Worm (Caenorhabditis elegans): ENCODE measurements around the gene dot-1.2.

ce11 chrX:11827528-11827927 lies 41.6 kb downstream of the dot-1.2 start:
- TF ChIP-seq nhr-237 (tag; optimal IDR thresholded peaks at IDR 0.05) (no peak), ceh-39 (tag; optimal IDR thresholded peaks at IDR 0.05) (no peak), nhr-28 (tag; optimal IDR thresholded peaks at IDR 0.05) (no peak), unc-62 (GFP tag; optimal IDR thresholded peaks at IDR 0.05) (no peak), nhr-12 (tag; optimal IDR thresholded peaks at IDR 0.05) (no peak), ztf-11 (tag; optimal IDR thresholded peaks at IDR 0.05) (no peak), snpc-4 (tag; optimal IDR thresholded peaks at IDR 0.05) (no peak), zip-8 (tag; optimal IDR thresholded peaks at IDR 0.05) (no peak), flh-1 (GFP tag; optimal IDR thresholded peaks at IDR 0.05) (no peak), hlh-1 (tag; optimal IDR thresholded peaks at IDR 0.05) (no peak), unc-39 (tag; optimal IDR thresholded peaks at IDR 0.05) (no peak), elt-1 (tag; optimal IDR thresholded peaks at IDR 0.05; ENCODE audit: borderline replicate concordance, insufficient read depth) (no peak)

Data from whole organism, mixed stage, embryonic.